Worm (Caenorhabditis elegans) whole organism, L2 larva: Measurements from ENCODE around the gene nhr-46.

Experiments
- alr-1 ChIP-seq: fragments of 150-350 bp; optimal IDR thresholded peaks from 2 replicates; lab custom pipeline; 2014; ENCODE audit warnings: missing biosample characterization, missing genetic modification characterization
- elt-3 ChIP-seq: sonication (generic microtip); optimal IDR thresholded peaks from 2 replicates; lab custom pipeline; 2017; ENCODE audit warnings: missing biosample characterization, missing genetic modification characterization
- fos-1 ChIP-seq: fragments of 150-350 bp; optimal IDR thresholded peaks from 2 replicates; lab custom pipeline; 2014; ENCODE audit warnings: missing biosample characterization, missing genetic modification characterization
- lin-11 ChIP-seq: fragments of 150-350 bp; sonication (generic microtip); optimal IDR thresholded peaks from 2 replicates; lab custom pipeline; 2014; ENCODE audit warnings: missing biosample characterization, missing genetic modification characterization, inconsistent platforms, mixed read lengths
- lsy-2 ChIP-seq, 2 experiments: fragments of 150-350 bp in 1 of 2; sonication (generic microtip) in 1 of 2; optimal IDR thresholded peaks; 2 replicates each; lab custom pipeline; 2014 to 2017; ENCODE audit warnings: missing biosample characterization in 2 of 2, missing genetic modification characterization in 2 of 2
- mdl-1 ChIP-seq, 2 experiments: fragments of 150-350 bp in 1 of 2; sonication (generic microtip) in 1 of 2; optimal IDR thresholded peaks; 2 replicates each; lab custom pipeline; 2017; ENCODE audit warnings: missing biosample characterization in 2 of 2, missing genetic modification characterization in 2 of 2
- nhr-11 ChIP-seq: fragments of 150-350 bp; optimal IDR thresholded peaks from 2 replicates; lab custom pipeline; 2014; ENCODE audit warnings: missing biosample characterization, missing genetic modification characterization
- unc-62 ChIP-seq: fragments of 150-350 bp; optimal IDR thresholded peaks from 2 replicates; lab custom pipeline; 2014; ENCODE audit warnings: missing biosample characterization, missing genetic modification reagents, missing genetic modification characterization
- ztf-11 ChIP-seq: sonication (generic microtip); optimal IDR thresholded peaks from 2 replicates; lab custom pipeline; 2017; ENCODE audit warnings: missing biosample characterization, missing genetic modification characterization

DNA sequence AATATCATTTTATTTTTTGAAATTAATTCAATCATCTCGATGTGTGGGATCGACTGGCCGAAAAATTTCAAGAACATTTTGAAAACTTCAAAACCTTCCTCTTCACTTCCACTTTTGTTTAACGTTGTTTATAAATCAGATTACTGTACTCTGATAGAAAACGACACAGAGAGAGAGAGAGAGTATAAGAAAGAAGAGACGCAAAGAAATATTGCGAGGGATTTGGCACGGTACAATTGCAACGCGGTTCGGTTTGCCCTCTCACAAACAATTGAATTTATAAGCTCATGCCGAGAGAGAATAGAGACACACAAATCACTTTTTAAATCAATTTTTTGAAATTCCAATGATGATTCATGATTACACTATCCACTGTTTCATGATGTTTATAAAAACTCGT, 48.7 kb upstream of the nhr-46 start:
- no peak for TF ChIP-seq lsy-2 (tag; optimal IDR thresholded peaks at IDR 0.05; lab: Kevin White, UChicago)
- TF ChIP-seq unc-62: no peak
- no peak for TF ChIP-seq lin-11 (tag; lab: Kevin White, UChicago)
- TF ChIP-seq fos-1 (tag; lab: Kevin White, UChicago): no peak
- no peak for TF ChIP-seq nhr-11 (tag; lab: Kevin White, UChicago)
- TF ChIP-seq alr-1 (tag; lab: Kevin White, UChicago): no peak
- no peak for TF ChIP-seq ztf-11 (tag; lab: Kevin White, UChicago)
- TF ChIP-seq mdl-1 (tag; optimal IDR thresholded peaks at IDR 0.05; lab: Kevin White, UChicago): no peak
- no peak for TF ChIP-seq elt-3 (tag; lab: Kevin White, UChicago)
